Worm (Caenorhabditis elegans) whole organism, young adult: Measurements from ENCODE around the gene srj-10.

ENCODE experiments used
- B0019.2 ChIP-seq: fragments of 200-800 bp; sonication (Bioruptor generic); conservative IDR thresholded peaks from 2 replicates; pipeline ENCODE4 v1.3.6; 2022; ENCODE audit warnings: missing genetic modification reagents, missing genetic modification characterization, missing compliant biosample characterization
- B0336.3 ChIP-seq: fragments of 200-800 bp; sonication (Bioruptor generic); IDR thresholded peaks from 2 replicates; pipeline ENCODE4 v1.3.6; 2022; ENCODE audit warnings: missing genetic modification characterization, missing compliant biosample characterization
- C06A6.2 ChIP-seq: fragments of 200-800 bp; sonication (Bioruptor generic); conservative IDR thresholded peaks from 2 replicates; pipeline ENCODE4 v1.3.6; 2022; ENCODE audit warnings: missing genetic modification characterization, missing compliant biosample characterization
- D2030.7 ChIP-seq: fragments of 200-800 bp; sonication (Bioruptor generic); IDR thresholded peaks from 2 replicates; pipeline ENCODE4 v1.3.6; 2022; ENCODE audit warnings: missing genetic modification reagents, missing genetic modification characterization, missing compliant biosample characterization
- F33H1.4 ChIP-seq: fragments of 200-800 bp; sonication (Bioruptor generic); IDR thresholded peaks from 2 replicates; pipeline ENCODE4 v1.3.6; 2022; ENCODE audit warnings: missing genetic modification reagents, missing genetic modification characterization, missing compliant biosample characterization
- F37B4.10 ChIP-seq: fragments of 200-800 bp; sonication (Bioruptor generic); IDR thresholded peaks from 2 replicates; pipeline ENCODE4 v1.3.6; 2022; ENCODE audit warnings: missing genetic modification characterization, missing compliant biosample characterization
- F49E8.2 ChIP-seq: sonication (generic microtip); optimal IDR thresholded peaks from 3 replicates; lab custom pipeline; 2017; ENCODE audit warnings: missing genetic modification characterization, mild to moderate bottlenecking, missing compliant biosample characterization, antibody characterized with exemption, moderate library complexity; ENCODE audit not compliant: insufficient read depth
- K12H6.12 ChIP-seq: fragments of 200-800 bp; sonication (Bioruptor generic); optimal IDR thresholded peaks from 2 replicates; lab custom pipeline; 2018; ENCODE audit warnings: mild to moderate bottlenecking, missing genetic modification characterization, missing compliant biosample characterization
- T26A5.8 ChIP-seq: sonication (generic microtip); optimal IDR thresholded peaks from 2 replicates; lab custom pipeline; 2016; ENCODE audit warnings: missing genetic modification characterization, missing compliant biosample characterization
- Y53G8AR.9 ChIP-seq: fragments of 200-800 bp; sonication (Bioruptor generic); conservative IDR thresholded peaks from 2 replicates; pipeline ENCODE4 v1.3.6; 2022; ENCODE audit warnings: missing genetic modification reagents, missing genetic modification characterization, missing compliant biosample characterization
- Y67H2A.10 ChIP-seq: fragments of 200-800 bp; sonication (Bioruptor generic); conservative IDR thresholded peaks from 2 replicates; pipeline ENCODE4 v1.3.6; 2022; ENCODE audit warnings: missing genetic modification reagents, missing genetic modification characterization, missing compliant biosample characterization
- aptf-2 ChIP-seq: fragments of 200-800 bp; sonication (Bioruptor generic); conservative IDR thresholded peaks from 2 replicates; pipeline ENCODE4 v1.3.6; 2022; ENCODE audit warnings: missing genetic modification reagents, missing genetic modification characterization, missing compliant biosample characterization
- attf-5 ChIP-seq: fragments of 200-800 bp; sonication (Bioruptor generic); optimal IDR thresholded peaks from 2 replicates; lab custom pipeline; 2018; ENCODE audit warnings: mild to moderate bottlenecking, missing genetic modification characterization, missing compliant biosample characterization
- attf-6 ChIP-seq: fragments of 200-800 bp; sonication (Bioruptor generic); IDR thresholded peaks from 2 replicates; pipeline ENCODE4 v1.3.6; 2022; ENCODE audit warnings: missing genetic modification reagents, missing genetic modification characterization, missing compliant biosample characterization
- ccch-3 ChIP-seq: fragments of 200-800 bp; sonication (Bioruptor generic); optimal IDR thresholded peaks from 2 replicates; lab custom pipeline; 2018; ENCODE audit warnings: mild to moderate bottlenecking, missing genetic modification characterization, missing compliant biosample characterization
- ceh-79 ChIP-seq: sonication (generic microtip); optimal IDR thresholded peaks from 2 replicates; lab custom pipeline; 2017; ENCODE audit warnings: mild to moderate bottlenecking, missing genetic modification characterization, missing compliant biosample characterization
- efl-1 ChIP-seq: fragments of 150-350 bp; optimal IDR thresholded peaks from 2 replicates; lab custom pipeline; 2014; ENCODE audit warnings: missing biosample characterization, missing genetic modification reagents, missing genetic modification characterization
- ekl-4 ChIP-seq: fragments of 200-800 bp; sonication (Bioruptor generic); IDR thresholded peaks from 2 replicates; pipeline ENCODE4 v1.3.6; 2022; ENCODE audit warnings: missing genetic modification reagents, missing genetic modification characterization, missing compliant biosample characterization
- him-1 ChIP-seq: sonication (generic microtip); optimal IDR thresholded peaks from 2 replicates; lab custom pipeline; 2016; ENCODE audit warnings: missing genotype, missing genetic modification reagents, missing genetic modification characterization, missing compliant biosample characterization
- lin-40 ChIP-seq: sonication (generic microtip); optimal IDR thresholded peaks from 2 replicates; lab custom pipeline; 2016; ENCODE audit warnings: missing genetic modification characterization, mild to moderate bottlenecking, missing compliant biosample characterization, missing genotype, missing genetic modification reagents
- lin-54 ChIP-seq: fragments of 200-800 bp; sonication (Bioruptor generic); optimal IDR thresholded peaks from 2 replicates; lab custom pipeline; 2018; ENCODE audit warnings: mild to moderate bottlenecking, missing genetic modification characterization, missing compliant biosample characterization
- lsl-1 ChIP-seq: fragments of 200-800 bp; sonication (Bioruptor generic); optimal IDR thresholded peaks from 2 replicates; lab custom pipeline; 2018; ENCODE audit warnings: mild to moderate bottlenecking, missing genetic modification characterization, moderate library complexity, missing compliant biosample characterization
- lsy-27 ChIP-seq: sonication (generic microtip); optimal IDR thresholded peaks from 2 replicates; lab custom pipeline; 2017; ENCODE audit warnings: missing genetic modification characterization, mild to moderate bottlenecking, missing compliant biosample characterization, antibody characterized with exemption, missing genotype, borderline replicate concordance; ENCODE audit not compliant: insufficient read depth
- madf-10 ChIP-seq: sonication (generic microtip); optimal IDR thresholded peaks from 2 replicates; lab custom pipeline; 2016; ENCODE audit warnings: mild to moderate bottlenecking, missing genetic modification characterization, missing compliant biosample characterization
- madf-3 ChIP-seq: fragments of 200-800 bp; sonication (Bioruptor generic); IDR thresholded peaks from 2 replicates; pipeline ENCODE4 v1.3.6; 2022; ENCODE audit warnings: missing genetic modification reagents, missing genetic modification characterization, missing compliant biosample characterization
- madf-6 ChIP-seq: fragments of 200-800 bp; sonication (Bioruptor generic); IDR thresholded peaks from 2 replicates; pipeline ENCODE4 v1.3.6; 2022; ENCODE audit warnings: missing genetic modification reagents, missing genetic modification characterization, missing compliant biosample characterization
- madf-8 ChIP-seq: fragments of 200-800 bp; sonication (Bioruptor generic); conservative IDR thresholded peaks from 2 replicates; pipeline ENCODE4 v1.3.6; 2022; ENCODE audit warnings: missing genetic modification reagents, missing genetic modification characterization, missing compliant biosample characterization
- mel-28 ChIP-seq: sonication (generic microtip); optimal IDR thresholded peaks from 2 replicates; lab custom pipeline; 2016; ENCODE audit warnings: borderline replicate concordance, mild to moderate bottlenecking, missing genetic modification characterization, missing compliant biosample characterization
- nhr-27 ChIP-seq: fragments of 200-800 bp; sonication (Bioruptor generic); optimal IDR thresholded peaks from 2 replicates; lab custom pipeline; 2018; ENCODE audit warnings: mild to moderate bottlenecking, missing genetic modification characterization, moderate library complexity, missing compliant biosample characterization
- pha-4 ChIP-seq: fragments of 150-350 bp; sonication (generic microtip); optimal IDR thresholded peaks from 2 replicates; lab custom pipeline; 2014; ENCODE audit warnings: missing biosample characterization, missing genetic modification reagents, missing genetic modification characterization
- repo-1 ChIP-seq: sonication (generic microtip); optimal IDR thresholded peaks from 2 replicates; lab custom pipeline; 2017; ENCODE audit warnings: mild to moderate bottlenecking, missing genetic modification characterization, missing compliant biosample characterization
- snpc-1.1 ChIP-seq: sonication (generic microtip); optimal IDR thresholded peaks from 2 replicates; lab custom pipeline; 2017; ENCODE audit warnings: missing genetic modification characterization, mild to moderate bottlenecking, missing compliant biosample characterization, antibody characterized with exemption, moderate library complexity, missing genotype, missing genetic modification reagents; ENCODE audit not compliant: insufficient read depth
- snpc-4 ChIP-seq, 5 experiments: fragments of 150-350 bp in 1 of 5; sonication (generic microtip) in 4 of 5; optimal IDR thresholded peaks; 2 replicates each; lab custom pipeline; 2014 to 2018; ENCODE audit warnings: missing genetic modification characterization in 5 of 5, missing biosample characterization in 3 of 5, antibody characterized with exemption in 2 of 5, mild to moderate bottlenecking in 2 of 5, missing compliant biosample characterization in 2 of 5, missing genotype in 2 of 5, moderate library complexity in 2 of 5, missing genetic modification reagents in 1 of 5
- unc-130 ChIP-seq: sonication (generic microtip); optimal IDR thresholded peaks from 2 replicates; lab custom pipeline; 2016; ENCODE audit warnings: missing genetic modification reagents, missing genetic modification characterization, missing compliant biosample characterization
- unc-62 ChIP-seq: fragments of 150-350 bp; optimal IDR thresholded peaks from 2 replicates; lab custom pipeline; 2014; ENCODE audit warnings: missing biosample characterization, missing genetic modification reagents, missing genetic modification characterization
- xnd-1 ChIP-seq: sonication (generic microtip); optimal IDR thresholded peaks from 2 replicates; lab custom pipeline; 2016; ENCODE audit warnings: missing genotype, missing genetic modification reagents, missing genetic modification characterization, missing compliant biosample characterization
- zfh-2 ChIP-seq: fragments of 200-800 bp; sonication (Bioruptor generic); conservative IDR thresholded peaks from 2 replicates; pipeline ENCODE4 v1.3.6; 2022; ENCODE audit warnings: missing genetic modification reagents, missing genetic modification characterization, missing compliant biosample characterization

srj-10 gene

ce11 chrV:16031571-16031970 lies 42.2 kb downstream of the srj-10 start, which contains the start of gene T10C6.7 (continued):
- TF ChIP-seq Y67H2A.10 (GFP tag; lab: Robert Waterston, UW) (no peak), aptf-2 (peak; percentile 100), F37B4.10 (no peak), C06A6.2 (GFP tag; lab: Robert Waterston, UW) (no peak), efl-1 (GFP tag; lab: Kevin White, UChicago) (peak; percentile 34), unc-130 (GFP tag; lab: Kevin White, UChicago) (no peak), T26A5.8 (tag; lab: Kevin White, UChicago) (no peak), ccch-3 (no peak), attf-5 (GFP tag; lab: Kevin White, UChicago) (no peak), B0019.2 (GFP tag; lab: Robert Waterston, UW) (no peak), madf-3 (GFP tag; lab: Robert Waterston, UW) (peak; percentile 39; the same call in 1 of the 2 replicates), mel-28 (tag; lab: Kevin White, UChicago) (no peak), D2030.7 (GFP tag; lab: Robert Waterston, UW) (peak; percentile 18; the same call in 1 of the 2 replicates), madf-10 (no peak), repo-1 (tag; lab: Kevin White, UChicago) (no peak), unc-62 (GFP tag; lab: Kevin White, UChicago) (no peak), pha-4 (no peak), snpc-1.1 (no peak)

- TF ChIP-seq aptf-2: peak; percentile 92
- TF ChIP-seq lin-40 (tag; lab: Kevin White, UChicago): no peak
- no peak for TF ChIP-seq repo-1 (tag; lab: Kevin White, UChicago)
- no peak for TF ChIP-seq lin-54 (GFP tag; lab: Kevin White, UChicago)
Measured at ce11 chrV:16029237-16029636, 44.5 kb downstream of the srj-10 start.

- no peak for TF ChIP-seq nhr-27
- TF ChIP-seq zfh-2 (GFP tag; lab: Robert Waterston, UW): peak; percentile 51
Measured at ce11 chrV:16024917-16025316, 48.8 kb downstream of the srj-10 start.

ce11 chrV:16024300-16024699 lies 49.5 kb downstream of the srj-10 start, which contains the start of gene T10C6.6:
Gene T10C6.6 (plus strand): TSS chrV:16024326.
- TF ChIP-seq xnd-1 (tag; lab: Kevin White, UChicago): peak; percentile 79
- no peak for TF ChIP-seq K12H6.12 (tag; lab: Kevin White, UChicago)
- TF ChIP-seq B0336.3 (GFP tag; lab: Robert Waterston, UW): peak; percentile 24; the same call in 1 of the 2 replicates
- TF ChIP-seq Y53G8AR.9 (GFP tag; lab: Robert Waterston, UW): no peak
- peak; percentile 38 for TF ChIP-seq ceh-79 (tag; lab: Kevin White, UChicago)
- TF ChIP-seq lsl-1 (GFP tag; lab: Kevin White, UChicago): peak; percentile 88
- peak; percentile 81 for TF ChIP-seq madf-6 (GFP tag; lab: Robert Waterston, UW)
- TF ChIP-seq him-1: peak; percentile 12
- peak; percentile 1 for TF ChIP-seq F49E8.2
- TF ChIP-seq D2030.7 (GFP tag; lab: Robert Waterston, UW): peak; percentile 56
- no peak for TF ChIP-seq snpc-4 (GFP tag; optimal IDR thresholded peaks at IDR 0.05; lab: Kevin White, UChicago)
- TF ChIP-seq snpc-4 (tag; optimal IDR thresholded peaks at IDR 0.05; lab: Kevin White, UChicago): peak in 2 of 4 experiments; percentile 24 to 35
- TF ChIP-seq ekl-4 (GFP tag; lab: Robert Waterston, UW): peak; percentile 54; the same call in 1 of the 2 replicates
- TF ChIP-seq madf-8 (GFP tag; lab: Robert Waterston, UW): peak; percentile 38; the same call in 1 of the 2 replicates
- peak; percentile 84 for TF ChIP-seq F33H1.4 (GFP tag; lab: Robert Waterston, UW)
- TF ChIP-seq lsy-27 (tag; lab: Kevin White, UChicago): no peak
- no peak for TF ChIP-seq attf-6
- TF ChIP-seq, all 124 proteins: peak for 12
